Fruit fly (Drosophila melanogaster): ENCODE data around the gene CG32726.

dm6 chrX:7379569-7379968 is 46.0 kb downstream of the CG32726 start:
- TF ChIP-seq Hr51 (GFP tag; optimal IDR thresholded peaks at IDR 0.05): no peak
- TF ChIP-seq CG10543 (GFP tag; optimal IDR thresholded peaks at IDR 0.05): no peak
- TF ChIP-seq CG14710 (tag; optimal IDR thresholded peaks at IDR 0.05): no peak
- TF ChIP-seq CG42726 (GFP tag; IDR thresholded peaks at IDR 0.05; ENCODE audit: partially characterized antibody): no peak
- TF ChIP-seq Dfd (GFP tag; optimal IDR thresholded peaks at IDR 0.05): no peak
- no peak for TF ChIP-seq CG17912 (GFP tag; optimal IDR thresholded peaks at IDR 0.05)

Data from whole organism, embryonic.